Worm (Caenorhabditis elegans) whole organism, L4 larva: ENCODE data around the gene Y48D7A.1.

Experiments
- D1046.2 ChIP-seq: fragments of 200-800 bp; sonication (Bioruptor generic); IDR thresholded peaks from 2 replicates; pipeline ENCODE4 v1.3.6; 2022; ENCODE audit warnings: missing genetic modification characterization, missing compliant biosample characterization
- F37D6.2 ChIP-seq: sonication (generic microtip); optimal IDR thresholded peaks from 2 replicates; lab custom pipeline; 2016; ENCODE audit warnings: mild to moderate bottlenecking, missing genetic modification characterization, missing compliant biosample characterization
- F44E2.7 ChIP-seq: fragments of 200-800 bp; sonication (Bioruptor generic); IDR thresholded peaks from 2 replicates; pipeline ENCODE4 v2.1.2; 2022; ENCODE audit warnings: missing genetic modification characterization, missing compliant biosample characterization
- R02D3.7 ChIP-seq: fragments of 150-350 bp; sonication (generic microtip); optimal IDR thresholded peaks from 3 replicates; lab custom pipeline; 2014; ENCODE audit warnings: missing biosample characterization, missing genetic modification characterization
- T20F7.1 ChIP-seq: fragments of 200-800 bp; sonication (Bioruptor generic); optimal IDR thresholded peaks from 2 replicates; lab custom pipeline; 2018; ENCODE audit warnings: mild to moderate bottlenecking, missing genetic modification characterization, missing compliant biosample characterization
- Y105C5A.15 ChIP-seq: fragments of 200-800 bp; sonication (Bioruptor generic); IDR thresholded peaks from 2 replicates; pipeline ENCODE4 v1.3.6; 2022; ENCODE audit warnings: missing genetic modification characterization, missing compliant biosample characterization
- Y48G9A.11 ChIP-seq: fragments of 200-800 bp; sonication (Bioruptor generic); IDR thresholded peaks from 2 replicates; pipeline ENCODE4 v1.3.6; 2022; ENCODE audit warnings: missing genetic modification reagents, missing genetic modification characterization, missing compliant biosample characterization
- Y75B8A.6 ChIP-seq: fragments of 200-800 bp; sonication (Bioruptor generic); IDR thresholded peaks from 2 replicates; pipeline ENCODE4 v1.3.6; 2022; ENCODE audit warnings: missing genetic modification reagents, missing genetic modification characterization, missing compliant biosample characterization
- ZK337.2 ChIP-seq: fragments of 200-800 bp; sonication (Bioruptor generic); IDR thresholded peaks from 2 replicates; pipeline ENCODE4 v1.3.6; 2022; ENCODE audit warnings: missing genetic modification reagents, missing genetic modification characterization, missing compliant biosample characterization
- ZK546.5 ChIP-seq, 2 experiments: sonication (generic microtip); optimal IDR thresholded peaks; 2 replicates each; lab custom pipeline; 2017; ENCODE audit warnings: missing biosample characterization in 2 of 2, missing genetic modification characterization in 2 of 2
- aha-1 ChIP-seq: fragments of 150-350 bp; peaks from one replicate; lab custom pipeline; 2014; ENCODE audit warnings: missing biosample characterization, missing genetic modification characterization
- ceh-20 ChIP-seq: fragments of 200-800 bp; sonication (Bioruptor generic); IDR thresholded peaks from 2 replicates; pipeline ENCODE4 v1.3.6; 2022; ENCODE audit warnings: missing genetic modification reagents, missing genetic modification characterization, missing compliant biosample characterization
- cey-2 ChIP-seq: sonication (generic microtip); optimal IDR thresholded peaks from 3 replicates; lab custom pipeline; 2017; ENCODE audit warnings: missing genetic modification characterization, mild to moderate bottlenecking, missing compliant biosample characterization, antibody characterized with exemption, borderline replicate concordance; ENCODE audit not compliant: insufficient read depth
- daf-16 ChIP-seq, 3 experiments: sonication (generic microtip); optimal IDR thresholded peaks; 2 replicates each; lab custom pipeline; 2016 to 2017; ENCODE audit warnings: missing genetic modification characterization in 3 of 3, missing genetic modification reagents in 3 of 3, mild to moderate bottlenecking in 2 of 3, missing compliant biosample characterization in 2 of 3, missing biosample characterization in 1 of 3, moderate library complexity in 1 of 3
- daf-19 ChIP-seq: fragments of 200-800 bp; sonication (Bioruptor generic); conservative IDR thresholded peaks from 2 replicates; pipeline ENCODE4 v1.3.6; 2022; ENCODE audit warnings: missing genetic modification characterization, missing compliant biosample characterization
- daf-8 ChIP-seq: fragments of 200-800 bp; sonication (Bioruptor generic); IDR thresholded peaks from 2 replicates; pipeline ENCODE4 v1.3.6; 2022; ENCODE audit warnings: missing genetic modification characterization, missing compliant biosample characterization
- dmd-6 ChIP-seq: fragments of 200-800 bp; sonication (Bioruptor generic); IDR thresholded peaks from 2 replicates; pipeline ENCODE4 v1.3.6; 2022; ENCODE audit warnings: missing genetic modification reagents, missing genetic modification characterization, missing compliant biosample characterization
- dve-1 ChIP-seq: sonication (generic microtip); optimal IDR thresholded peaks from 2 replicates; lab custom pipeline; 2017; ENCODE audit warnings: antibody characterized with exemption, mild to moderate bottlenecking, missing genetic modification characterization, missing compliant biosample characterization; ENCODE audit not compliant: insufficient read depth
- egl-43 ChIP-seq: fragments of 200-800 bp; sonication (Bioruptor generic); IDR thresholded peaks from 2 replicates; pipeline ENCODE4 v1.3.6; 2022; ENCODE audit warnings: missing genetic modification reagents, missing genetic modification characterization, missing compliant biosample characterization
- fos-1 ChIP-seq: fragments of 150-350 bp; optimal IDR thresholded peaks from 2 replicates; lab custom pipeline; 2014; ENCODE audit warnings: missing biosample characterization, missing genetic modification characterization
- hif-1 ChIP-seq, 2 experiments: sonication (generic microtip); optimal IDR thresholded peaks; 2 replicates each; lab custom pipeline; 2016 to 2017; ENCODE audit warnings: missing compliant biosample characterization in 2 of 2, missing genetic modification characterization in 2 of 2, missing genetic modification reagents in 2 of 2, missing genotype in 2 of 2, mild to moderate bottlenecking in 1 of 2
- hlh-11 ChIP-seq: fragments of 200-800 bp; sonication (Bioruptor generic); optimal IDR thresholded peaks from 2 replicates; lab custom pipeline; 2018; ENCODE audit warnings: mild to moderate bottlenecking, missing genetic modification characterization, missing compliant biosample characterization
- hmg-1.1 ChIP-seq: fragments of 200-800 bp; sonication (Bioruptor generic); IDR thresholded peaks from 2 replicates; pipeline ENCODE4 v1.3.6; 2022; ENCODE audit warnings: missing genetic modification reagents, missing genetic modification characterization, missing compliant biosample characterization
- lim-7 ChIP-seq: fragments of 200-800 bp; sonication (Bioruptor generic); IDR thresholded peaks from 2 replicates; pipeline ENCODE4 v1.3.6; 2022; ENCODE audit warnings: missing genetic modification characterization, missing compliant biosample characterization
- lsy-2 ChIP-seq, 2 experiments: fragments of 150-350 bp in 1 of 2; sonication (generic microtip) in 1 of 2; optimal IDR thresholded peaks; 2 replicates each; lab custom pipeline; 2014 to 2017; ENCODE audit warnings: missing biosample characterization in 2 of 2, missing genetic modification characterization in 2 of 2
- mdl-1 ChIP-seq, 2 experiments: fragments of 150-350 bp in 1 of 2; sonication (generic microtip) in 1 of 2; optimal IDR thresholded peaks; 2 replicates each; lab custom pipeline; 2014 to 2017; ENCODE audit warnings: missing biosample characterization in 2 of 2, missing genetic modification characterization in 2 of 2
- mep-1 ChIP-seq: fragments of 150-350 bp; sonication (generic microtip); optimal IDR thresholded peaks from 3 replicates; lab custom pipeline; 2014; ENCODE audit warnings: missing biosample characterization, missing genetic modification characterization
- mxl-2 ChIP-seq: fragments of 200-800 bp; sonication (Bioruptor generic); conservative IDR thresholded peaks from 2 replicates; pipeline ENCODE4 v1.3.6; 2022; ENCODE audit warnings: missing genetic modification reagents, missing genetic modification characterization, missing compliant biosample characterization
- mxl-3 ChIP-seq: fragments of 200-800 bp; sonication (Bioruptor generic); optimal IDR thresholded peaks from 2 replicates; lab custom pipeline; 2018; ENCODE audit warnings: mild to moderate bottlenecking, missing genetic modification characterization, missing compliant biosample characterization
- nhr-11 ChIP-seq: fragments of 150-350 bp; optimal IDR thresholded peaks from 2 replicates; lab custom pipeline; 2014; ENCODE audit warnings: missing biosample characterization, missing genetic modification characterization
- nhr-28 ChIP-seq: fragments of 150-350 bp; optimal IDR thresholded peaks from 2 replicates; lab custom pipeline; 2014; ENCODE audit warnings: missing biosample characterization, missing genetic modification characterization
- nhr-48 ChIP-seq: sonication (generic microtip); optimal IDR thresholded peaks from 2 replicates; lab custom pipeline; 2016; ENCODE audit warnings: mild to moderate bottlenecking, missing genetic modification characterization, missing compliant biosample characterization
- nhr-77 ChIP-seq: fragments of 150-350 bp; optimal IDR thresholded peaks from 2 replicates; lab custom pipeline; 2014; ENCODE audit warnings: missing biosample characterization, missing genetic modification characterization
- pha-4 ChIP-seq, 2 experiments: fragments of 150-350 bp in 1 of 2; fragments of 200-800 bp in 1 of 2; sonication (Bioruptor generic) in 1 of 2; IDR thresholded peaks in 1 of 2; optimal IDR thresholded peaks in 1 of 2; 2 replicates each; pipeline versions ENCODE4 v1.3.6 to Lab custom; 2014 to 2022; ENCODE audit warnings: missing genetic modification characterization in 2 of 2, missing genetic modification reagents in 2 of 2, missing biosample characterization in 1 of 2, missing compliant biosample characterization in 1 of 2
- pqm-1 ChIP-seq: sonication (generic microtip); optimal IDR thresholded peaks from 2 replicates; lab custom pipeline; 2017; ENCODE audit warnings: missing biosample characterization, missing genetic modification characterization
- rbr-2 ChIP-seq: sonication (generic microtip); optimal IDR thresholded peaks from 2 replicates; lab custom pipeline; 2016; ENCODE audit warnings: missing genotype, missing genetic modification characterization, missing compliant biosample characterization
- skn-1 ChIP-seq: fragments of 150-350 bp; optimal IDR thresholded peaks from 2 replicates; lab custom pipeline; 2014; ENCODE audit warnings: missing biosample characterization, missing genetic modification characterization
- unc-39 ChIP-seq: sonication (generic microtip); optimal IDR thresholded peaks from 2 replicates; lab custom pipeline; 2017; ENCODE audit warnings: missing biosample characterization, missing genetic modification characterization
- unc-62 ChIP-seq, 3 experiments: fragments of 150-350 bp in 1 of 3; sonication (generic microtip); optimal IDR thresholded peaks in 2 of 3; peaks in 1 of 3; 1 replicate in 1 of 3; 2 replicates in 2 of 3; lab custom pipeline; 2014 to 2017; ENCODE audit warnings: missing biosample characterization in 3 of 3, missing genetic modification characterization in 3 of 3, missing genetic modification reagents in 3 of 3, missing genotype in 1 of 3

The Y48D7A.1 gene

DNA sequence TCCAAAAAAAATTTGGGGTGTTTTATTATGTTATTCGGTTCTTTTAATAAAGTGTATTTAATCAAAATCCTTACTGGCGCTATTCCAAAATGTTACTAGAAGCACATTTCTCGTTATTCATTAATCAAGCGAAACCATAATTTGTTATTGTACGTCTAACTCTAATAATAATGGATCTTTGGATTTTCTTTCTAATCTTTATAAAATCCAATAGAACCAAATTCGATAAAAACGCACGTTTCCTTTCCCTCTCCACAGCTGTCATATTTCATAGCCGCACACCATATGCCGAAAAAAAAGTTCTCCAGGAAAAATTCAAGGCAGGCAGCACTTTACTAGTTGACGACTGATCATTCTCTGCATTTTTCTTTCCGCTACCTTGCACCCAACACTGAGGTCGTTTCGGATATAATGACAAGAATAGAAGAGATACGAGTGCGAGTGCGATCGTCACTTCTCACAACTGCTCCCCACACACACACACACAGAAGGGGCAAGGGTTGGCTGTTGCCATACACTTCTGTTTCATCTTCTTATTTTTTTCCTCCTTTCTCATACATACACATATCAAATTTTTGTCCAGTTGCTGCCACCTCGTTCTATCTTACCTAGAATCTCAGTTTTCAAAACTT is 14.4 kb downstream of the Y48D7A.1 start:
- TF ChIP-seq unc-39 (tag; lab: Kevin White, UChicago) (no peak), hlh-11 (peak; percentile 53), R02D3.7 (tag; lab: Kevin White, UChicago) (no peak), hmg-1.1 (GFP tag; lab: Robert Waterston, UW) (0 out of 2 replicates have a peak, but pooled peaks have one; percentile 21), hif-1 (tag; optimal IDR thresholded peaks at IDR 0.05; lab: Kevin White, UChicago) (peak in 1 of 2 experiments; percentile 50), lsy-2 (tag; optimal IDR thresholded peaks at IDR 0.05; lab: Kevin White, UChicago) (peak in 1 of 2 experiments; percentile 27), aha-1 (tag; lab: Kevin White, UChicago) (peak; percentile 48), mep-1 (tag; lab: Kevin White, UChicago) (peak; percentile 4), pha-4 (GFP tag; IDR thresholded peaks at IDR 0.05; lab: Robert Waterston, UW) (no peak), pha-4 (tag; optimal IDR thresholded peaks at IDR 0.05; lab: Kevin White, UChicago) (no peak), unc-62 (GFP tag; optimal IDR thresholded peaks at IDR 0.05 in 1 of 2; lab: Kevin White, UChicago) (peak in 1 of 2 experiments; percentile 68), unc-62 (tag; optimal IDR thresholded peaks at IDR 0.05; lab: Kevin White, UChicago) (no peak), mxl-3 (GFP tag; lab: Kevin White, UChicago) (peak; percentile 26)

DNA sequence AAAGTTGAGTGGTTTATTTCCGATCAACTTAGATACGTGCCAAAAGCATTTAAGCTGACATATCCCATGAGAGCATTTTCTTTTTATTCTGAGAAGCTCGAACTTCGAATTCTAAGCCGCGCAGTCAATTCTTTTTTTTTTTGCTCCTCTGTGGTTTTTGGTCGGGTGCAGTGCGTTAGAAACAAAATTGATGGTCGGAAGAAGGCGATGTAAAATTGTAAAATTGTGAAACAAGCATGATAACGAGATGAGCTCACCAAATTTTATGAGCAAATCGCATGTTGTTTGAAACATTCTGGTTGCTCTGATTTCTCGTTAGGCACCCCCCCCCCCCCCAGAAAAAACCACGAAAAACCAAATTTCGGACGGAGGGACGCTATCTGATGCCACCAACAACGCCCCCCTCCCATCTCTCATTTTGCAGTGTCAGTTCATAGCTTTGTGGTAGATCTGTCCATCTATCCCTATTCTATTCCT is 15.4 kb downstream of the Y48D7A.1 start, which contains the start of gene aqp-7:
aqp-7 (plus strand) TSS at position 427 of the 477 bp plus-strand sequence.
- TF ChIP-seq F44E2.7 (GFP tag; lab: Robert Waterston, UW) (no peak), lsy-2 (tag; optimal IDR thresholded peaks at IDR 0.05; lab: Kevin White, UChicago) (no peak), cey-2 (no peak), hif-1 (tag; optimal IDR thresholded peaks at IDR 0.05; lab: Kevin White, UChicago) (peak in 1 of 2 experiments; percentile 30), aha-1 (tag; lab: Kevin White, UChicago) (peak; percentile 30), mep-1 (tag; lab: Kevin White, UChicago) (peak; percentile 3)

DNA sequence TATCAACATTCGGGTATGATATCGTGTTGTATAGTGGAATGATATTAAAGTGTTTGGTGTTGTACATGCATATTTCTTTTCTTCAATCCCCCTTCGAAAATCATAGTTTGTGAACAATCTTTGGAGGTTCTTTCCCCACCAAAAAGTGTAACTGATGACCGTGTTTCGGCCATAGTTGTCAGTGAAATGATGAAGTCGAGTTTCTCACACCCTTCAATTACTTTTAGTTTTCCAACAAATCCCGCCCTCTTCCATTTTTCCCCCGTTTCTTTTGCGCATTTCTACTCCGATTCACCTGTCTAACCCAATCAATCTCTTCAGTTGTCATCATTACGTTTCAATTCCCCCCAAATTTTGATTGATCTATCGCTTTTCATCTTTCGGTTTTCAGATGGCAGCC is 15.9 kb downstream of the Y48D7A.1 start:
- TF ChIP-seq daf-19 (GFP tag; lab: Robert Waterston, UW) (no peak), nhr-11 (tag; lab: Kevin White, UChicago) (peak; percentile 13), unc-62 (GFP tag; optimal IDR thresholded peaks at IDR 0.05 in 1 of 2; lab: Kevin White, UChicago) (peak in 1 of 2 experiments; percentile 54), unc-62 (tag; optimal IDR thresholded peaks at IDR 0.05; lab: Kevin White, UChicago) (no peak), ceh-20 (GFP tag; lab: Robert Waterston, UW) (0 out of 2 replicates have a peak, but pooled peaks have one; percentile 30), lsy-2 (tag; optimal IDR thresholded peaks at IDR 0.05; lab: Kevin White, UChicago) (peak in 1 of 2 experiments; percentile 20), nhr-28 (tag; lab: Kevin White, UChicago) (peak; percentile 22)
- TF ChIP-seq, all 104 proteins: peak for 5

DNA sequence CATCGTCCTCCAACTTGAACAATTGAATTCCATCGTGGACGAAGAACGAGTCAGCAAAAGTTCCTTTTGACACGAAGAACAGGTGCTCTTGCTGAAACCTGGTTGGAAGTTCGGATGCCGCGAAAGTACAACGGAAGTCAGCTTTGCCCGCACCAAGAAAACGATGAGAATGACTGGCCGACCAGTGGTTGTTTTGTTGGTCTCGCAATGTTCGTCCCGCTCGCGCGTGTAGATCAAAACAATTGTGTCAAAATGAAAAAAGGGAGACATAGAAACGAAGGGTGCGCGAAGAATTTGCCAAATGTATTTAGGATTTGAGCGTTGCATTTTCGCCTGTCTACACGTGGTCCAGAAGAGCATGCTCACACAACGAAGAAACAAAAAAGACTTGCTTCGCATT is 19.7 kb downstream of the Y48D7A.1 start, which contains the start of gene M02F4.1:
M02F4.1 (minus strand) TSS at position 101 of the 400 bp plus-strand sequence.
- no peak for TF ChIP-seq dve-1 (tag; lab: Kevin White, UChicago)
- TF ChIP-seq skn-1 (tag; lab: Kevin White, UChicago), result no peak
- no peak for TF ChIP-seq lim-7 (GFP tag; lab: Robert Waterston, UW)
- TF ChIP-seq Y48G9A.11, result no peak
- TF ChIP-seq D1046.2, result no peak
- no peak for TF ChIP-seq nhr-11 (tag; lab: Kevin White, UChicago)
- TF ChIP-seq ZK546.5 (tag; optimal IDR thresholded peaks at IDR 0.05; lab: Kevin White, UChicago), result no peak
- TF ChIP-seq Y105C5A.15, result no peak
- no peak for TF ChIP-seq mxl-2 (GFP tag; lab: Robert Waterston, UW)
- no peak for TF ChIP-seq daf-8 (GFP tag; lab: Robert Waterston, UW)

DNA sequence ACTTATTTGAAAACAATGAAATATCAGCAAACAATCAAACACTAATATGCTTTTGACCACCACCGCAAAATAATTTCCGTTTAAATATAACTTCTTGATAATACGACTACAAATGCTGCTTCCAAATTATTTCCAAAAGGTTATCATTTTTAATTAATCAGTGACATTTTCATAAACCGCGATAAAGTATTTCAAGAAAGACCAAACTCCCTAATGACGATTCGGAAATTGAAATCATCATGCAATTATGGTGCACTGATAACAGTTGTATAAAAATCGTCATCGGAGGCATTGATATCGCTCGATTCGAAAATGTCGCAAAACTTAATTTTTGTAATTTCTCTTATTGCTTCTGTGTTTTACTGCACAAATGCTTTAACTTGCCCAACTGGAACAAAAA is 22.2 kb downstream of the Y48D7A.1 start, which contains the start of gene clec-265:
clec-265 (plus strand) TSS at position 300 of the 400 bp plus-strand sequence.
- TF ChIP-seq hlh-11 (peak; percentile 78), Y75B8A.6 (GFP tag; lab: Robert Waterston, UW) (no peak), nhr-28 (tag; lab: Kevin White, UChicago) (peak; percentile 93), fos-1 (tag; lab: Kevin White, UChicago) (no peak), rbr-2 (tag; lab: Kevin White, UChicago) (no peak), dmd-6 (peak; percentile 87), nhr-48 (tag; lab: Kevin White, UChicago) (peak; percentile 1), nhr-77 (tag; lab: Kevin White, UChicago) (peak; percentile 86), ZK337.2 (no peak), daf-16 (GFP tag; optimal IDR thresholded peaks at IDR 0.05; lab: Kevin White, UChicago) (no peak), daf-16 (tag; optimal IDR thresholded peaks at IDR 0.05; lab: Kevin White, UChicago) (peak; percentile 74), mdl-1 (tag; optimal IDR thresholded peaks at IDR 0.05; lab: Kevin White, UChicago) (peak in 1 of 2 experiments; percentile 47), T20F7.1 (GFP tag; lab: Kevin White, UChicago) (peak; percentile 38), F37D6.2 (no peak), egl-43 (GFP tag; lab: Robert Waterston, UW) (no peak), pqm-1 (tag; lab: Kevin White, UChicago) (peak; percentile 98)
